Worm (Caenorhabditis elegans): ENCODE data around the gene mdmh-35.

The mdmh-35 gene

ce11 chrII:7873843-7874372 is 18.4 kb upstream of the mdmh-35 start, which contains the start of gene T01H3.3:
T01H3.3 (minus strand) TSS chrII:7873893.
- TF ChIP-seq hnd-1 (tag; optimal IDR thresholded peaks at IDR 0.05) (no peak), F13C5.2 (tag; optimal IDR thresholded peaks at IDR 0.05) (no peak), pes-1 (GFP tag; IDR thresholded peaks at IDR 0.05) (no peak), hmbx-1 (tag; optimal IDR thresholded peaks at IDR 0.05) (no peak), ceh-36 (tag; optimal IDR thresholded peaks at IDR 0.05) (no peak), aly-1 (tag; optimal IDR thresholded peaks at IDR 0.05) (no peak), tra-4 (tag; optimal IDR thresholded peaks at IDR 0.05) (no peak), tbx-11 (GFP tag; IDR thresholded peaks at IDR 0.05) (no peak), sea-1 (GFP tag; conservative IDR thresholded peaks at IDR 0.05) (no peak)

DNA sequence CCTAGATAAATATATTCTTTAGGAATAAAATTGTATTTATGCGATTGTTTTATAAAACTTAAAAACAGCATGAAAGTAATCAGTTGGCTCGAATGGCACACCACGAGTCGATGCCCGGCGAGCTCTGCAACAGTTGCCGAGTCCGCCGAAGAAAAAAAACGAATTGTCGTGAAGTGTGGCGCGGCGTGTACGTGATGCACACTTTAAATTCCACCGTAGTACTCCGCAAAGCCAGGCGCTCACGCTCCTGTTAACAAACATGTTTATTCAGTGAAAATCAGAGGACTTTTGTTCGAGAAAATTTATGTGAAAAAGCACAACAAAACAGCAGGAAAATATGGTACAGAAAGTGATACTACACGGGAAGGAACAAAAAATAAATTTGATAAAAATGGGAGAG is 15.1 kb upstream of the mdmh-35 start:
- TF ChIP-seq ama-1 (optimal IDR thresholded peaks at IDR 0.05) (no peak), pes-1 (GFP tag; IDR thresholded peaks at IDR 0.05) (no peak), tbx-11 (GFP tag; IDR thresholded peaks at IDR 0.05) (no peak), sea-1 (GFP tag; conservative IDR thresholded peaks at IDR 0.05) (no peak), hmbx-1 (tag; optimal IDR thresholded peaks at IDR 0.05) (no peak), flt-1 (GFP tag; IDR thresholded peaks at IDR 0.05) (no peak), tbx-37 (GFP tag; conservative IDR thresholded peaks at IDR 0.05) (no peak), B0310.2 (tag; optimal IDR thresholded peaks at IDR 0.05) (no peak), hnd-1 (tag; optimal IDR thresholded peaks at IDR 0.05) (no peak), scrt-1 (GFP tag; IDR thresholded peaks at IDR 0.05) (no peak)

- TF ChIP-seq hnd-1 (tag; optimal IDR thresholded peaks at IDR 0.05), result no peak
- TF ChIP-seq ama-1 (optimal IDR thresholded peaks at IDR 0.05), result no peak
- no peak for TF ChIP-seq ceh-13 (GFP tag; optimal IDR thresholded peaks at IDR 0.05)
- no peak for TF ChIP-seq hmbx-1 (tag; optimal IDR thresholded peaks at IDR 0.05)
- no peak for TF ChIP-seq hmg-4 (GFP tag; optimal IDR thresholded peaks at IDR 0.05)
- no peak for TF ChIP-seq sea-1 (GFP tag; conservative IDR thresholded peaks at IDR 0.05)
- no peak for TF ChIP-seq tbx-11 (GFP tag; IDR thresholded peaks at IDR 0.05)
- TF ChIP-seq tra-4 (tag; optimal IDR thresholded peaks at IDR 0.05), result no peak
- no peak for TF ChIP-seq B0310.2 (tag; optimal IDR thresholded peaks at IDR 0.05)
- TF ChIP-seq tbx-37 (GFP tag; conservative IDR thresholded peaks at IDR 0.05), result no peak
Observed at ce11 chrII:7870062-7870461, 14.5 kb upstream of the mdmh-35 start, which contains the start of gene ztf-17. ztf-17 (minus strand) TSS chrII:7870162.

ce11 chrII:7866081-7866480 is 10.6 kb upstream of the mdmh-35 start:
- TF ChIP-seq sea-1 (GFP tag; conservative IDR thresholded peaks at IDR 0.05), result no peak
- no peak for TF ChIP-seq tra-4 (tag; optimal IDR thresholded peaks at IDR 0.05)
- no peak for TF ChIP-seq ceh-36 (tag; optimal IDR thresholded peaks at IDR 0.05)
- no peak for TF ChIP-seq ceh-13 (GFP tag; optimal IDR thresholded peaks at IDR 0.05)
- no peak for TF ChIP-seq flt-1 (GFP tag; IDR thresholded peaks at IDR 0.05)
- TF ChIP-seq B0310.2 (tag; optimal IDR thresholded peaks at IDR 0.05), result no peak
- TF ChIP-seq tbx-11 (GFP tag; IDR thresholded peaks at IDR 0.05), result no peak
- TF ChIP-seq scrt-1 (GFP tag; IDR thresholded peaks at IDR 0.05), result no peak
- no peak for TF ChIP-seq hnd-1 (tag; optimal IDR thresholded peaks at IDR 0.05)
- no peak for TF ChIP-seq ets-7 (tag; optimal IDR thresholded peaks at IDR 0.05)
- no peak for TF ChIP-seq tbx-37 (GFP tag; conservative IDR thresholded peaks at IDR 0.05)
- no peak for TF ChIP-seq hmg-4 (GFP tag; optimal IDR thresholded peaks at IDR 0.05)
- no peak for TF ChIP-seq aly-1 (tag; optimal IDR thresholded peaks at IDR 0.05)
- TF ChIP-seq pes-1 (GFP tag; IDR thresholded peaks at IDR 0.05), result no peak
- no peak for TF ChIP-seq ama-1 (optimal IDR thresholded peaks at IDR 0.05)
- no peak for TF ChIP-seq hmbx-1 (tag; optimal IDR thresholded peaks at IDR 0.05)
- no peak for TF ChIP-seq F13C5.2 (tag; optimal IDR thresholded peaks at IDR 0.05)

- no peak for TF ChIP-seq hmg-4 (GFP tag; optimal IDR thresholded peaks at IDR 0.05)
- TF ChIP-seq tra-4 (tag; optimal IDR thresholded peaks at IDR 0.05), result no peak
- TF ChIP-seq aly-1 (tag; optimal IDR thresholded peaks at IDR 0.05), result no peak
- TF ChIP-seq pes-1 (GFP tag; IDR thresholded peaks at IDR 0.05), result no peak
- no peak for TF ChIP-seq ama-1 (optimal IDR thresholded peaks at IDR 0.05)
- TF ChIP-seq flt-1 (GFP tag; IDR thresholded peaks at IDR 0.05), result no peak
- TF ChIP-seq hmbx-1 (tag; optimal IDR thresholded peaks at IDR 0.05), result no peak
- TF ChIP-seq ets-7 (tag; optimal IDR thresholded peaks at IDR 0.05), result no peak
Observed at ce11 chrII:7864892-7865291, 9.4 kb upstream of the mdmh-35 start.

ce11 chrII:7864207-7864606 is 8.7 kb upstream of the mdmh-35 start, which contains the start of gene ostb-1:
ostb-1 (plus strand) TSS chrII:7864507.
- TF ChIP-seq pes-1 (GFP tag; IDR thresholded peaks at IDR 0.05) (no peak), tbx-37 (GFP tag; conservative IDR thresholded peaks at IDR 0.05) (no peak), hmbx-1 (tag; optimal IDR thresholded peaks at IDR 0.05) (no peak), sea-1 (GFP tag; conservative IDR thresholded peaks at IDR 0.05) (no peak), ets-7 (tag; optimal IDR thresholded peaks at IDR 0.05) (no peak), ceh-36 (tag; optimal IDR thresholded peaks at IDR 0.05) (no peak), aly-1 (tag; optimal IDR thresholded peaks at IDR 0.05) (no peak), flt-1 (GFP tag; IDR thresholded peaks at IDR 0.05) (no peak), hnd-1 (tag; optimal IDR thresholded peaks at IDR 0.05) (no peak), scrt-1 (GFP tag; IDR thresholded peaks at IDR 0.05) (no peak), ama-1 (optimal IDR thresholded peaks at IDR 0.05) (no peak), hmg-4 (GFP tag; optimal IDR thresholded peaks at IDR 0.05) (no peak), tbx-11 (GFP tag; IDR thresholded peaks at IDR 0.05) (no peak), tra-4 (tag; optimal IDR thresholded peaks at IDR 0.05) (no peak), B0310.2 (tag; optimal IDR thresholded peaks at IDR 0.05) (no peak), ceh-13 (GFP tag; optimal IDR thresholded peaks at IDR 0.05) (no peak), F13C5.2 (tag; optimal IDR thresholded peaks at IDR 0.05) (no peak)

- TF ChIP-seq B0310.2 (tag; optimal IDR thresholded peaks at IDR 0.05), result no peak
- peak; percentile 57; the same call in 1 of the 2 replicates for TF ChIP-seq pes-1 (GFP tag; IDR thresholded peaks at IDR 0.05)
Observed at ce11 chrII:7863480-7864125, 8.1 kb upstream of the mdmh-35 start.

All from whole organism, early embryonic.